Worm (Caenorhabditis elegans): Measurements from ENCODE around the gene Y37H2A.10.

DNA sequence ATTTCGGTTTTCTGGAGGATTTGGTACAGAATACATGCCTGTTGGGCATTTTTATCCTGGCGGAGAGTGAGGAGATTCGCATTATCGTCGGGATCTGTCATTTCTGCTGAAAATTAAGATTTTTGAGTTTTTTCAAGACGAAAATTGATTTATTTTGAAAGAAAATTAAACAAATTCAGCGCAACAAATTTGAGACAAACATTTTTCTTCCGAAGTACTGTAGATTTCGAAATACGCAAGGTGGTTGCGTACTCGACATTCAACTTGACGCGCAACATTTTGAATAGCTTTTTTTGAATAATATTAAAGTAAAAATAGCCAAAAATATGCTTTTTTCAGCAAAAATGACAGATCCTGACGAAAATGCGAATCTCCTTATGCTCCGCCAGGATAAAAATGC is 4.4 kb upstream of the Y37H2A.10 start, which contains the start of gene Y37H2A.7:
- TF ChIP-seq ztf-29 (GFP tag; IDR thresholded peaks at IDR 0.05) (no peak), T22C8.4 (GFP tag; IDR thresholded peaks at IDR 0.05) (no peak), tab-1 (GFP tag; IDR thresholded peaks at IDR 0.05) (no peak), ztf-23 (GFP tag; IDR thresholded peaks at IDR 0.05) (no peak), med-1 (GFP tag; optimal IDR thresholded peaks at IDR 0.05; ENCODE audit: insufficient read depth) (no peak), ref-1 (GFP tag; conservative IDR thresholded peaks at IDR 0.05) (no peak), flt-1 (GFP tag; IDR thresholded peaks at IDR 0.05) (no peak), klf-2 (GFP tag; conservative IDR thresholded peaks at IDR 0.05) (no peak)

All from whole organism, midembryonic.